Worm (Caenorhabditis elegans): ENCODE measurements around the gene F37A4.5.

ce11 chrIII:6690490-6690889, 21.2 kb upstream of the F37A4.5 start:
- TF ChIP-seq T22C8.4 (GFP tag; IDR thresholded peaks at IDR 0.05) (no peak), med-1 (GFP tag; optimal IDR thresholded peaks at IDR 0.05; ENCODE audit: insufficient read depth) (no peak), tab-1 (GFP tag; IDR thresholded peaks at IDR 0.05) (no peak), klf-2 (GFP tag; conservative IDR thresholded peaks at IDR 0.05) (no peak), cog-1 (tag; optimal IDR thresholded peaks at IDR 0.05) (no peak), ref-1 (GFP tag; conservative IDR thresholded peaks at IDR 0.05) (no peak)

Data from whole organism, midembryonic.